Worm (Caenorhabditis elegans) whole organism, L3 larva: ENCODE data around the gene lite-1.

Source experiments
- aly-2 ChIP-seq: fragments of 150-350 bp; optimal IDR thresholded peaks from 2 replicates; lab custom pipeline; 2014; ENCODE audit warnings: missing biosample characterization, missing genetic modification characterization
- ama-1 ChIP-seq: fragments of 150-350 bp; optimal IDR thresholded peaks from 2 replicates; lab custom pipeline; 2018
- elt-1 ChIP-seq: fragments of 150-350 bp; optimal IDR thresholded peaks from 2 replicates; lab custom pipeline; 2014; ENCODE audit warnings: missing biosample characterization, missing genetic modification characterization
- elt-2 ChIP-seq: sonication (generic microtip); optimal IDR thresholded peaks from 2 replicates; lab custom pipeline; 2016; ENCODE audit warnings: missing genetic modification reagents, mild to moderate bottlenecking, missing genetic modification characterization, missing compliant biosample characterization
- nhr-237 ChIP-seq: fragments of 150-350 bp; optimal IDR thresholded peaks from 2 replicates; lab custom pipeline; 2014; ENCODE audit warnings: missing biosample characterization, missing genetic modification characterization
- nhr-76 ChIP-seq: fragments of 150-350 bp; sonication (generic microtip); optimal IDR thresholded peaks from 5 replicates; lab custom pipeline; 2014; ENCODE audit warnings: missing biosample characterization, missing genetic modification characterization
- snpc-4 ChIP-seq: fragments of 150-350 bp; optimal IDR thresholded peaks from 2 replicates; lab custom pipeline; 2014; ENCODE audit warnings: missing biosample characterization, missing genetic modification characterization
- tbx-2 ChIP-seq: sonication (generic microtip); optimal IDR thresholded peaks from 2 replicates; lab custom pipeline; 2016; ENCODE audit warnings: mild to moderate bottlenecking, missing genetic modification characterization, missing compliant biosample characterization
- unc-62 ChIP-seq: fragments of 150-350 bp; sonication (generic microtip); optimal IDR thresholded peaks from 4 replicates; lab custom pipeline; 2014; ENCODE audit warnings: missing biosample characterization, missing genetic modification reagents, missing genetic modification characterization

ce11 chrX:6251947-6252617 lies 21.5 kb upstream of the lite-1 start:
- TF ChIP-seq tbx-2 (tag; lab: Kevin White, UChicago) (peak; percentile 16), nhr-237 (no peak), elt-1 (tag; lab: Kevin White, UChicago) (no peak), snpc-4 (tag; lab: Kevin White, UChicago) (no peak), ama-1 (lab: Kevin White, UChicago) (peak; percentile 99), aly-2 (tag; lab: Kevin White, UChicago) (no peak), nhr-76 (no peak), unc-62 (GFP tag; lab: Kevin White, UChicago) (no peak), elt-2 (tag; lab: Kevin White, UChicago) (peak; percentile 47)
